Fruit fly (Drosophila melanogaster): ENCODE measurements around the gene CG14406.

CG14406 gene

dm6 chrX:14910464-14911349 lies at the start of gene CG14406:
TSS of gene CG14406 (minus strand) at chrX:14910845.
- TF ChIP-seq CG8478 (optimal IDR thresholded peaks at IDR 0.05) (no peak), CTCF (optimal IDR thresholded peaks at IDR 0.05) (peak; percentile 70 to 72)

- no peak for TF ChIP-seq CG8478 (optimal IDR thresholded peaks at IDR 0.05)
- TF ChIP-seq CTCF (optimal IDR thresholded peaks at IDR 0.05), result peak; percentile 93 to 98
Observed at dm6 chrX:14955050-14955783, 44.6 kb upstream of the CG14406 start, which contains the start of the genes CG9030 and eag. TSS of gene CG9030 (minus strand) at chrX:14955100. TSS of gene eag (plus strand) at chrX:14955477.

- TF ChIP-seq CG8478 (optimal IDR thresholded peaks at IDR 0.05) (no peak), CTCF (optimal IDR thresholded peaks at IDR 0.05) (peak; percentile 46 to 89)
Observed at dm6 chrX:14953896-14954295, 43.3 kb upstream of the CG14406 start.

- no peak for TF ChIP-seq CG8478 (optimal IDR thresholded peaks at IDR 0.05)
- no peak for TF ChIP-seq CTCF (optimal IDR thresholded peaks at IDR 0.05)
Observed at dm6 chrX:14952845-14953720, 42.4 kb upstream of the CG14406 start, which contains the start of gene pdgy. TSS of gene pdgy (minus strand) at chrX:14953532.

- TF ChIP-seq CG8478 (optimal IDR thresholded peaks at IDR 0.05) (no peak), CTCF (optimal IDR thresholded peaks at IDR 0.05) (no peak)
Observed at dm6 chrX:14952097-14952844, 41.6 kb upstream of the CG14406 start.

- TF ChIP-seq CTCF (optimal IDR thresholded peaks at IDR 0.05) (no peak), CG8478 (optimal IDR thresholded peaks at IDR 0.05) (no peak)
Observed at dm6 chrX:14951346-14951862, 40.8 kb upstream of the CG14406 start.

- TF ChIP-seq CTCF (optimal IDR thresholded peaks at IDR 0.05) (no peak), CG8478 (optimal IDR thresholded peaks at IDR 0.05) (no peak)
Observed at dm6 chrX:14950273-14951272, 39.9 kb upstream of the CG14406 start.

- TF ChIP-seq CG8478 (optimal IDR thresholded peaks at IDR 0.05), result no peak
Observed at dm6 chrX:14949227-14949626, 38.6 kb upstream of the CG14406 start.

- TF ChIP-seq CTCF (optimal IDR thresholded peaks at IDR 0.05) (no peak), CG8478 (optimal IDR thresholded peaks at IDR 0.05) (no peak)
Observed at dm6 chrX:14947399-14947798, 36.8 kb upstream of the CG14406 start.

- no peak for TF ChIP-seq CTCF (optimal IDR thresholded peaks at IDR 0.05)
- no peak for TF ChIP-seq CG8478 (optimal IDR thresholded peaks at IDR 0.05)
Observed at dm6 chrX:14946522-14946921, 35.9 kb upstream of the CG14406 start.

- TF ChIP-seq CTCF (optimal IDR thresholded peaks at IDR 0.05), result no peak
- no peak for TF ChIP-seq CG8478 (optimal IDR thresholded peaks at IDR 0.05)
Observed at dm6 chrX:14936250-14936649, 25.6 kb upstream of the CG14406 start.

dm6 chrX:14931296-14931695 lies 20.7 kb upstream of the CG14406 start:
- TF ChIP-seq CG8478 (optimal IDR thresholded peaks at IDR 0.05) (no peak), CTCF (optimal IDR thresholded peaks at IDR 0.05) (no peak)

dm6 chrX:14929813-14930212 lies 19.2 kb upstream of the CG14406 start:
- TF ChIP-seq CTCF (optimal IDR thresholded peaks at IDR 0.05) (no peak), CG8478 (optimal IDR thresholded peaks at IDR 0.05) (no peak)

Measured in S2 (cell line).